Worm (Caenorhabditis elegans): ENCODE results near the gene sru-6.

sru-6 gene

DNA sequence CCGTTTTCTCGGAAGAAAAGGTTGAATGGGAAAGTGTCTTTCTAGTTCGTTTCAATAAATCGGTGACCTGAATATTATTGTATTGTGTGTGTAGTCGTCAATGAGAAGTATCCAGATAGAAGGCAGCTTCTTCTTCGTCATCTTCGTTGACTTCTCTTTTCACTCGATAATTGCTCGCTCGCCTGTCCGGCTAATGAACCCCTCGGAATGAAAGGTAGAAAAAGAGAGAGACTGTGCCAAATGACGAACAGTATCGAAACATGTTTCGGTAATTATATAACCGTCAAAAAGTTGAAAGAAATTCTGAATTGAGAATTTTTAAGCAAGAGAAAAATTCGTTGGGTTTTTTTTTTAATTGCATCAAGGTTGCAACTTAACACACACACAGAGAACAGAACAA, 33.0 kb upstream of the sru-6 start, which contains the start of gene cutl-17:
cutl-17 (minus strand) TSS at position 101 of the 400 bp plus-strand sequence.
- TF ChIP-seq cog-1 (tag; optimal IDR thresholded peaks at IDR 0.05) (no peak), flt-1 (GFP tag; IDR thresholded peaks at IDR 0.05) (no peak), klf-2 (GFP tag; conservative IDR thresholded peaks at IDR 0.05) (no peak), ztf-29 (GFP tag; IDR thresholded peaks at IDR 0.05) (no peak), ztf-23 (GFP tag; IDR thresholded peaks at IDR 0.05) (no peak), tab-1 (GFP tag; IDR thresholded peaks at IDR 0.05) (no peak), med-1 (GFP tag; optimal IDR thresholded peaks at IDR 0.05; ENCODE audit: insufficient read depth) (no peak), T22C8.4 (GFP tag; IDR thresholded peaks at IDR 0.05) (no peak), ref-1 (GFP tag; conservative IDR thresholded peaks at IDR 0.05) (no peak)

DNA sequence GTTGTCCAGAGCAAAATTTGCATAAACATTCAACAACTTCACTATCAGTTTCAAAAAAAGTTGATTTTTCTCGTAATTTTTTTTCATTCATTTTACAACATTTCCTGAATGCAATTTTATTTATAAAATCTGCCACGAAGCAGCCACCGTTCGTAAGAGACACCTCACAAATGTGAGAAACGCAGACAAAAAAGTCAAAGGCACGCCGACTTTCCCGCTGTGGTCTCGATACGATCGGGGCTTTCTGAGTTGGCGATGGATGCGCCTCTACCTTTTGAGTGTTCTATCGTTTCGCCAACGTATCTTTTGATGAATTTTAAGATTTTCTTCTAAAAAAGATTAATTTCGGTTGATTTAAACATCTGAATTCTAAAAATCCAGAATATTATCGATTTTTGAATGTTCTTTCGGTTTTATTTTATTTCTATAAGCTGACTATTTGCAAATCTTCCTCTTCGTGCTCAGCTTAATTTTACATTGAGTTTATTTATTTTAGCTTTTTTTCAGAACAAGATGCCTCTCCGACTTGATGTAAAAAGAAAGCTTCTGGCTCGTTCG, 31.1 kb upstream of the sru-6 start, which contains the start of gene copb-2:
copb-2 (plus strand) TSS at position 508 of the 558 bp plus-strand sequence.
- TF ChIP-seq klf-2 (GFP tag; conservative IDR thresholded peaks at IDR 0.05) (no peak), med-1 (GFP tag; optimal IDR thresholded peaks at IDR 0.05; ENCODE audit: insufficient read depth) (no peak), cog-1 (tag; optimal IDR thresholded peaks at IDR 0.05) (no peak), flt-1 (GFP tag; IDR thresholded peaks at IDR 0.05) (no peak), ztf-23 (GFP tag; IDR thresholded peaks at IDR 0.05) (no peak), T22C8.4 (GFP tag; IDR thresholded peaks at IDR 0.05) (no peak), tab-1 (GFP tag; IDR thresholded peaks at IDR 0.05) (no peak), ztf-29 (GFP tag; IDR thresholded peaks at IDR 0.05) (no peak), ref-1 (GFP tag; conservative IDR thresholded peaks at IDR 0.05) (no peak)

DNA sequence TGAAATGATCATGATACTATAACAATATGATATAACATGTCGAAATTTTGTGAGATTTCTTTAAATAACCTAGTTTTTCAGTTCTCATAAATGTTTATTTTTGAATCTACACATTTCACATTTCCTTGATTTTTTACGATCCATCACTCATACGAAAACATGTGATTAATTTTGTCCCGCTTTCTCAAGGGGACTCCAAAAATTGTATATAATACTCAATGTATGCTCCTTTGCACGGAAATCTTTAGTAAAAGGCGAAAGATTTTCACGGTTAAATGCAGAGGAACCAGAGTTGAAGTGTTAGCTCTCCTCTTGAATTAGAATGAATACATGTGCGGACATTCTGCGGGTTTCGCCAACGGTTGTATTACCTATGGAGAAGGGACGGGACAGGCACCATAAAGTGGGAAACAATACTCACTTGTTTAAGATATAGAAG, 26.1 kb upstream of the sru-6 start:
- TF ChIP-seq flt-1 (GFP tag; IDR thresholded peaks at IDR 0.05) (0 out of 2 replicates have a peak, but pooled peaks have one; percentile 15), T22C8.4 (GFP tag; IDR thresholded peaks at IDR 0.05) (no peak)

DNA sequence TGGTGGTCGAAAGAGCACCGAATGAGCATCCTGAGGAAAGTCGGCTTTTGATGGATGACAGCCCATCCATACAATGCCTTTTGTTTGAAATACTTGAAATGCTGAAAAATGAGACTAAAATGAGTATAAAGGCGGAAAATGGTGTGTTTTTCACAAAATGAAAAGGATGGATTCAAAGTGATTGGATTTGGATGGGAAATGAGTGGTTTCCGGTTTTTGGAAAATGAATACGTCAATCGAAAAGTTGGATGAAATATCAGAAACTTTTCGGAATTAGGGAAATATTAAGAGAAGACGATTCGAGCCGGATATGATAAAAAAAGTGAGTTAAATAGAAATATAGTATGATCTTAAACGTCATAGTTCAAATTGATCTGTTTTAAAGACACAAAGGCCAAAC, 23.0 kb upstream of the sru-6 start, which contains the start of gene F38E11.6:
F38E11.6 (minus strand) TSS at position 101 of the 400 bp plus-strand sequence.
- no peak for TF ChIP-seq flt-1 (GFP tag; IDR thresholded peaks at IDR 0.05)
- TF ChIP-seq med-1 (GFP tag; optimal IDR thresholded peaks at IDR 0.05; ENCODE audit: insufficient read depth) = no peak
- TF ChIP-seq T22C8.4 (GFP tag; IDR thresholded peaks at IDR 0.05) = no peak
- no peak for TF ChIP-seq tab-1 (GFP tag; IDR thresholded peaks at IDR 0.05)
- TF ChIP-seq ztf-29 (GFP tag; IDR thresholded peaks at IDR 0.05) = no peak
- no peak for TF ChIP-seq ztf-23 (GFP tag; IDR thresholded peaks at IDR 0.05)
- TF ChIP-seq klf-2 (GFP tag; conservative IDR thresholded peaks at IDR 0.05) = no peak
- no peak for TF ChIP-seq ref-1 (GFP tag; conservative IDR thresholded peaks at IDR 0.05)
- no peak for TF ChIP-seq cog-1 (tag; optimal IDR thresholded peaks at IDR 0.05)

ce11 chrIV:9469293-9469692, 21.1 kb upstream of the sru-6 start:
- TF ChIP-seq tab-1 (GFP tag; IDR thresholded peaks at IDR 0.05) (no peak), ztf-29 (GFP tag; IDR thresholded peaks at IDR 0.05) (no peak)

DNA sequence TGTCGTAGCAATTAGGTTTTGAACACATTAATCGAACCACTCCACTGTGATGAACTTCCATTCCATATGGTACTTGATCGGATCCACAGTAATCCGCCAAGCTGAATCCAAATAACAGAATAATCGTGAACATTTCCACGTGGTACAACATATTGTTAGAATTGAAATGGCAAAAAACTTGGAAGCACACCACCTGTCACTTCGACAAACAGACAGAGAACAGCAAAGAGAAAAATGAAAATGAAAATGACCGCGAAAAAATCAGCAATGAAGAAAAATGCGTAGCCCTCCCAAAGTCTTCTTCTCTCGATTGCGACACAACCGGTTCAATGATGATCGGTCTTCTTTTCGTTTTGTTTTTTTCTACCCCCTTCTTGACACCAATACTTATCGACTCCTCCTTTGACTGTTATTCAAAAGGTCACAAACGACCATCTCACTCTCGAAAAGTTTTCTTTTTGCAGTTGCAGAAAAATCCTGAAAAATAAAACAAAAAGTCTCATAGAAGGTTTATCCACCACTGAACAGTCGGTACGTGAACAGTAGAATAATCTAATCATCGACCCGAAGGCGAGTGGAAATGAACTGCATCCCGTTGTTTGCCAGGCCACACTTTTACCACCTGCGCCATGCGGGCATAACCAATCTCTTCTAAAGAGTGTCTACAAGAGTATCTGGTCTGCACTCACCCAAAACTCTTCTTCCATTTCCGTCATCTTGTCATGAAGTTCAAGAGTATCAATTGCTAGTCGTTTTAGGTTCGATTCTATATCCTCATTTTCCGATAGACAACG, 13.1 kb upstream of the sru-6 start, which contains the start of gene wrt-3:
wrt-3 (minus strand) TSS at position 322 of the 794 bp plus-strand sequence.
- TF ChIP-seq ztf-23 (GFP tag; IDR thresholded peaks at IDR 0.05) (peak; percentile 96), flt-1 (GFP tag; IDR thresholded peaks at IDR 0.05) (peak; percentile 99), tab-1 (GFP tag; IDR thresholded peaks at IDR 0.05) (peak; percentile 98), ref-1 (GFP tag; conservative IDR thresholded peaks at IDR 0.05) (peak; percentile 95), klf-2 (GFP tag; conservative IDR thresholded peaks at IDR 0.05) (no peak; the same call in 1 of the 2 replicates), ztf-29 (GFP tag; IDR thresholded peaks at IDR 0.05) (no peak; the same call in 1 of the 2 replicates), cog-1 (tag; optimal IDR thresholded peaks at IDR 0.05) (peak; percentile 58), med-1 (GFP tag; optimal IDR thresholded peaks at IDR 0.05; ENCODE audit: insufficient read depth) (peak; percentile 89), T22C8.4 (GFP tag; IDR thresholded peaks at IDR 0.05) (peak; percentile 95)

ce11 chrIV:9480936-9481335, 9.5 kb upstream of the sru-6 start, which contains the start of gene cng-3:
Gene cng-3 (minus strand): TSS chrIV:9481037.
- TF ChIP-seq ztf-29 (GFP tag; IDR thresholded peaks at IDR 0.05) (no peak), klf-2 (GFP tag; conservative IDR thresholded peaks at IDR 0.05) (no peak), med-1 (GFP tag; optimal IDR thresholded peaks at IDR 0.05; ENCODE audit: insufficient read depth) (no peak), cog-1 (tag; optimal IDR thresholded peaks at IDR 0.05) (no peak), ref-1 (GFP tag; conservative IDR thresholded peaks at IDR 0.05) (no peak), T22C8.4 (GFP tag; IDR thresholded peaks at IDR 0.05) (no peak), tab-1 (GFP tag; IDR thresholded peaks at IDR 0.05) (no peak), flt-1 (GFP tag; IDR thresholded peaks at IDR 0.05) (no peak), ztf-23 (GFP tag; IDR thresholded peaks at IDR 0.05) (no peak)

DNA sequence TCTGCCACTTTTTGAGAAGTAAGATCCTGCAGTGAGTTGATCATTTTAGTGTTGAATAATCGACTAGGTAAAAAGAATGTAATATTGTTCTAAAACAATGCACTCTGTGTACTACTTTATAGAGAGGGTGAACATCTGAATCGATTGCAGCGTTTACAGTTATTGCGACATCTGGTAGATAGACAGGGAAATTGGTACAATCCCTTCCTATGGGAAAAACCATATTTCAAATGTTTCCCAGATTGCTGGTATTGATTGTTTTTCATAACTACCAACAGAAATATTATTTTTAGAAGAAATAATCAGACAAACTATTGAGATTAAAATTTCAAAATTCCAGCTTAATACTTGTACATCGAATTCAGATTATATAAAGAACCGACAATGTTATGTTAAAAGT, 5.4 kb upstream of the sru-6 start, which contains the start of gene gadr-2:
gadr-2 (minus strand) TSS at position 101 of the 400 bp plus-strand sequence.
- TF ChIP-seq tab-1 (GFP tag; IDR thresholded peaks at IDR 0.05) = no peak
- TF ChIP-seq ztf-23 (GFP tag; IDR thresholded peaks at IDR 0.05) = no peak
- TF ChIP-seq flt-1 (GFP tag; IDR thresholded peaks at IDR 0.05) = no peak
- no peak for TF ChIP-seq cog-1 (tag; optimal IDR thresholded peaks at IDR 0.05)
- no peak for TF ChIP-seq ztf-29 (GFP tag; IDR thresholded peaks at IDR 0.05)
- no peak for TF ChIP-seq med-1 (GFP tag; optimal IDR thresholded peaks at IDR 0.05; ENCODE audit: insufficient read depth)
- no peak for TF ChIP-seq ref-1 (GFP tag; conservative IDR thresholded peaks at IDR 0.05)
- TF ChIP-seq T22C8.4 (GFP tag; IDR thresholded peaks at IDR 0.05) = no peak
- TF ChIP-seq klf-2 (GFP tag; conservative IDR thresholded peaks at IDR 0.05) = no peak

- TF ChIP-seq klf-2 (GFP tag; conservative IDR thresholded peaks at IDR 0.05) = no peak
- no peak for TF ChIP-seq ref-1 (GFP tag; conservative IDR thresholded peaks at IDR 0.05)
- no peak for TF ChIP-seq T22C8.4 (GFP tag; IDR thresholded peaks at IDR 0.05)
- no peak for TF ChIP-seq med-1 (GFP tag; optimal IDR thresholded peaks at IDR 0.05; ENCODE audit: insufficient read depth)
- no peak for TF ChIP-seq cog-1 (tag; optimal IDR thresholded peaks at IDR 0.05)
Observed at ce11 chrIV:9485972-9486371, 4.4 kb upstream of the sru-6 start, which contains the start of gene sru-2. Gene sru-2 (plus strand): TSS chrIV:9486272.

Measured in whole organism, midembryonic.